Worm (Caenorhabditis elegans): ENCODE results near the gene ced-6.

Gene ced-6

ce11 chrIII:5570814-5571443 lies 24.6 kb upstream of the ced-6 start:
- no peak for TF ChIP-seq zag-1 (tag; optimal IDR thresholded peaks at IDR 0.05)
- no peak for TF ChIP-seq fkh-4 (tag; optimal IDR thresholded peaks at IDR 0.05; ENCODE audit: borderline replicate concordance)
- TF ChIP-seq unc-30 (tag; optimal IDR thresholded peaks at IDR 0.05), result peak; percentile 54
- peak; percentile 55 for TF ChIP-seq lin-14 (GFP tag; optimal IDR thresholded peaks at IDR 0.05)
- no peak for TF ChIP-seq efl-1 (optimal IDR thresholded peaks at IDR 0.05)
- TF ChIP-seq efl-1 (GFP tag; optimal IDR thresholded peaks at IDR 0.05 in 1 of 2), result peak in 1 of 2 experiments; percentile 20
- TF ChIP-seq swsn-7 (tag; optimal IDR thresholded peaks at IDR 0.05), result no peak
- TF ChIP-seq nhr-71 (tag; optimal IDR thresholded peaks at IDR 0.05), result peak; percentile 28
- TF ChIP-seq rnt-1 (tag; optimal IDR thresholded peaks at IDR 0.05), result peak; percentile 50

- TF ChIP-seq sptf-1 (tag; optimal IDR thresholded peaks at IDR 0.05) (no peak), rnt-1 (tag; optimal IDR thresholded peaks at IDR 0.05) (peak; percentile 40), Y116A8C.19 (tag; optimal IDR thresholded peaks at IDR 0.05; ENCODE audit: borderline replicate concordance) (no peak), pag-3 (tag; optimal IDR thresholded peaks at IDR 0.05; ENCODE audit: borderline replicate concordance, insufficient read depth) (peak; percentile 14), ama-1 (optimal IDR thresholded peaks at IDR 0.05) (no peak), nhr-11 (tag; optimal IDR thresholded peaks at IDR 0.05) (no peak), lin-14 (GFP tag; optimal IDR thresholded peaks at IDR 0.05) (peak; percentile 65), nhr-71 (tag; optimal IDR thresholded peaks at IDR 0.05) (peak; percentile 18), efl-3 (GFP tag; optimal IDR thresholded peaks at IDR 0.05) (no peak), efl-1 (optimal IDR thresholded peaks at IDR 0.05) (no peak), efl-1 (GFP tag; optimal IDR thresholded peaks at IDR 0.05 in 1 of 2) (peak in 1 of 2 experiments; percentile 20), skn-1 (tag; optimal IDR thresholded peaks at IDR 0.05) (peak; percentile 9), nhr-90 (tag; optimal IDR thresholded peaks at IDR 0.05; ENCODE audit: poor library complexity) (no peak), snu-23 (GFP tag; optimal IDR thresholded peaks at IDR 0.05) (no peak), unc-86 (tag; optimal IDR thresholded peaks at IDR 0.05) (no peak), mdl-1 (tag; optimal IDR thresholded peaks at IDR 0.05) (peak in 1 of 2 experiments; percentile 25)
Observed at ce11 chrIII:5572806-5573205, 22.8 kb upstream of the ced-6 start.

DNA sequence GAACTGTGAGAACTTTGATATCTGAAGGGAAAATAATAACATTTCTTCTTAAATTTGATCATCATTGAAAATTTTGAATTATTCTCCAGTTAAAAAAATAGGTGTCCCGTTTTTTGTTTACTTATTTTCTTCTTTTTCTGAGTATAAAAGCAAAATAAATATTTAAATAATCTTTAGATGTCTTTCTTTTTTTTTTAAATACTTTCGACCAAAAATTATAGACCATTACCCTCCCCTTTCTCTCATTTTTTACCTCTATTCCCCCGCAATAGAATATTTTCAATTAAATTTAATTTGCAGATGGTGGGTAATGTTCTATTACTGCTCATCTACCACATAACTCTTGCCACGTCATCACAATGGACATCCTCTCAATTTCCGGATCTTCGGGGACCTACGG lies 21.9 kb upstream of the ced-6 start, which contains the start of gene molo-1:
molo-1 (plus strand) TSS at position 301 of the 400 bp plus-strand sequence.
- TF ChIP-seq vab-15 (tag; optimal IDR thresholded peaks at IDR 0.05) (no peak), lin-35 (GFP tag; optimal IDR thresholded peaks at IDR 0.05) (no peak), zag-1 (tag; optimal IDR thresholded peaks at IDR 0.05) (no peak), C04F5.9 (tag; optimal IDR thresholded peaks at IDR 0.05) (no peak), unc-130 (tag; optimal IDR thresholded peaks at IDR 0.05) (no peak), ama-1 (optimal IDR thresholded peaks at IDR 0.05) (no peak), hlh-4 (tag; optimal IDR thresholded peaks at IDR 0.05) (no peak)

ce11 chrIII:5581049-5581448 lies 14.5 kb upstream of the ced-6 start, which contains the start of gene F56D2.5:
TSS of gene F56D2.5 (minus strand) at chrIII:5581419.
- peak; percentile 69 for TF ChIP-seq skn-1 (tag; optimal IDR thresholded peaks at IDR 0.05)
- peak in 1 of 2 experiments; percentile 32 for TF ChIP-seq lsy-2 (tag; optimal IDR thresholded peaks at IDR 0.05)
- TF ChIP-seq efl-1 (optimal IDR thresholded peaks at IDR 0.05), result peak in 1 of 2 experiments; percentile 6
- TF ChIP-seq efl-1 (GFP tag; optimal IDR thresholded peaks at IDR 0.05 in 1 of 2), result no peak
- TF ChIP-seq nhr-19 (GFP tag; conservative IDR thresholded peaks at IDR 0.05), result no peak
- TF ChIP-seq zip-4 (GFP tag; optimal IDR thresholded peaks at IDR 0.05), result peak; percentile 90
- TF ChIP-seq ceh-82 (tag; optimal IDR thresholded peaks at IDR 0.05), result no peak

DNA sequence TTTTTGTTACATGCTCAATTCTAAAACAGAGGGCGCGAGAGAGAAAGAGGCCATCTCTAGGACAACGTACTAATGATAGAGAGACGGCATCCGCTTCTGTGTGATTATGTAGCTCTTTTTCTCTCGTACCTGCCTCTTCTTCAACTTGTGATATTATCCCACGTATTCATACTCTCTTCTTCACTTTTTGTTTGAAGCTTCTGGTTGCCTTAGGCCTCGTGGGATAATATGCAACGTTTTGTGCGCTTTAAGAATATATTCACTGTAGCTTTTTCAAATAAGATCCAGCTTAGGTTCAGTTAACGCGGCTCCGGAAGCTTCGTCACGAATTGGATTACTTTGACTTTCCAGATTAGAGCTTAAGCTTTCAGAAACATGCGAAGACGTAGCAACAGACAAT lies 12.8 kb upstream of the ced-6 start, which contains the start of the genes F56D2.8 and uev-2:
F56D2.8 (minus strand) TSS at position 101 of the 400 bp plus-strand sequence.
uev-2 (plus strand) TSS at position 360 of the 400 bp plus-strand sequence.
- TF ChIP-seq egl-13 (tag; optimal IDR thresholded peaks at IDR 0.05) (no peak), fkh-8 (tag; optimal IDR thresholded peaks at IDR 0.05) (peak; percentile 57), dsc-1 (tag; optimal IDR thresholded peaks at IDR 0.05) (peak; percentile 25)

Data from whole organism, L1 larva.